Worm (Caenorhabditis elegans): ENCODE measurements around the gene Y81B9A.2.

DNA sequence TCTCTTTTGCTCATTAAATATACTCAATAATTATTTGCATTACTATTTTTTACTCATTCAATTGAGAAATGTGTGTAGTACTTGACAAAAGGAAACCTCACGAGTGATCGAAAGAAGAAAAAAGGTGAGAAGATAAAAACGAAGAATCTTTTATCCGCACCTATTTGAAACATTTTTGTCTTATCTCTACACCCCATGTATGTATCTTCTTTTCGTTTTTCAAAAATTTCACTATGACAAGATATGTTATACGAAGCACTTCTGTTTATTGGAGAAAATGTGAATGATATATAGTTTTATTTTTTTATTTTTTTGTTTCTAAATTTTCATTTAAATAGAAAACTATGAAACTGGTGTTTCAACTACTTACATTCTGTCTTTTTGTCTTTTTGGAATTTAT is 21.1 kb downstream of the Y81B9A.2 start:
- TF ChIP-seq nhr-25 (tag; optimal IDR thresholded peaks at IDR 0.05) (no peak), egl-27 (tag; optimal IDR thresholded peaks at IDR 0.05) (no peak), lsy-2 (tag; optimal IDR thresholded peaks at IDR 0.05) (no peak)
